Worm (Caenorhabditis elegans) whole organism, midembryonic: ENCODE measurements around the gene ttx-3.

Experiments
- ref-1 ChIP-seq: fragments of 200-800 bp; sonication (Bioruptor generic); conservative IDR thresholded peaks from 2 replicates; pipeline ENCODE4 v1.3.6; 2022; ENCODE audit warnings: missing genetic modification reagents, missing genetic modification characterization, missing compliant biosample characterization
- ztf-23 ChIP-seq: fragments of 200-800 bp; sonication (Bioruptor generic); IDR thresholded peaks from 2 replicates; pipeline ENCODE4 v1.3.6; 2022; ENCODE audit warnings: missing genetic modification reagents, missing genetic modification characterization, missing compliant biosample characterization
- ztf-29 ChIP-seq: fragments of 200-800 bp; sonication (Bioruptor generic); IDR thresholded peaks from 2 replicates; pipeline ENCODE4 v1.3.6; 2022; ENCODE audit warnings: missing genetic modification reagents, missing genetic modification characterization, missing compliant biosample characterization

DNA sequence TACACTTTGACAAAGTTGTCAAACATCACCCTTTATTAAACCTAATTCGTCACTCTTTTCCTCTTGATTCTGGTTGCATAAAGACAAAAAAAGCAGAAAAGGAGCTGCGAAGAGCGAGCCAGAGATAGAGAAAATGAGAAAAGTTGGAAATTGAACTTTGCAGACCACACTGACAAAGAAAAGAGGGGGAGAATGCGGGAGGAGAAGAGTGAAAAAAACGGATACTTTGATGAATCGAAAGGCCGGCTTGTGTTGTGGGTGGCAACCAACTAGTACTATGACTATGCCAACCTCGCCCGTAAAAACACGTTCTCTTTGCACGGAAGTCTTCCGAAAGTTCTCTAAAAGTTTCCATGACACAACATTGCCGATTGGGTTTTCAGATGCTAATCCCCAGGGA, 43.5 kb downstream of the ttx-3 start:
- TF ChIP-seq ref-1 (no peak), ztf-29 (GFP tag; lab: Robert Waterston, UW) (no peak), ztf-23 (GFP tag; lab: Robert Waterston, UW) (no peak)
